In genomic region chr3R:30273898-30274297, dm6 we compare ENCODE assay signal across 2 fruit fly cellular contexts.
TF ChIP-seq lines count a peak whose summit lies in the region.

No protein-coding gene starts in this region.

- no peak for TF ChIP-seq CTCF in whole organism, embryonic (GFP tag; optimal IDR thresholded peaks at IDR 0.05; lab: Kevin White, UChicago)

TF ChIP-seq in whole organism, embryonic, 481 proteins besides CTCF, POLR2A, EP300 and RAD21:
- no peak for TF ChIP-seq CG7271 (tag; optimal IDR thresholded peaks at IDR 0.05; lab: Kevin White, UChicago)
- no peak for TF ChIP-seq Fer2 (tag; optimal IDR thresholded peaks at IDR 0.05; lab: Kevin White, UChicago)
- peak; percentile 66 for TF ChIP-seq gcm (GFP tag; optimal IDR thresholded peaks at IDR 0.05; lab: Kevin White, UChicago)
- no peak for TF ChIP-seq CG31388 (GFP tag; optimal IDR thresholded peaks at IDR 0.05; lab: Kevin White, UChicago)
- TF ChIP-seq ase (GFP tag; IDR thresholded peaks at IDR 0.05; lab: Robert Waterston, UW) = no peak
- TF ChIP-seq seq (GFP tag; IDR thresholded peaks at IDR 0.05; lab: Robert Waterston, UW) = peak; percentile 45; the same call in 1 of the 2 replicates
- TF ChIP-seq Rx (GFP tag; IDR thresholded peaks at IDR 0.05; lab: Robert Waterston, UW) = no peak
- peak; percentile 56 for TF ChIP-seq CG5180 (GFP tag; optimal IDR thresholded peaks at IDR 0.05; lab: Kevin White, UChicago)
- peak; percentile 95 for TF ChIP-seq Nf-YB (GFP tag; optimal IDR thresholded peaks at IDR 0.05; lab: Kevin White, UChicago)
- no peak for TF ChIP-seq zen2 (GFP tag; IDR thresholded peaks at IDR 0.05; lab: Robert Waterston, UW; ENCODE audit: partially characterized antibody)
- TF ChIP-seq Bteb2 (GFP tag; optimal IDR thresholded peaks at IDR 0.05; lab: Kevin White, UChicago) = no peak
- peak; percentile 86 for TF ChIP-seq CG6254 (GFP tag; optimal IDR thresholded peaks at IDR 0.05; lab: Kevin White, UChicago)
- TF ChIP-seq CG11456 (GFP tag; IDR thresholded peaks at IDR 0.05; lab: Robert Waterston, UW) = no peak
- peak; percentile 52 for TF ChIP-seq cg (GFP tag; optimal IDR thresholded peaks at IDR 0.05; lab: Kevin White, UChicago)
- peak; percentile 19; the same call in 1 of the 2 replicates for TF ChIP-seq CG10366 (GFP tag; IDR thresholded peaks at IDR 0.05; lab: Robert Waterston, UW)
- peak; percentile 36 for TF ChIP-seq CG1832 (GFP tag; optimal IDR thresholded peaks at IDR 0.05; lab: Kevin White, UChicago)
- peak; percentile 26 for TF ChIP-seq ewg (GFP tag; optimal IDR thresholded peaks at IDR 0.05; lab: Kevin White, UChicago)
- TF ChIP-seq NFAT (GFP tag; IDR thresholded peaks at IDR 0.05; lab: Robert Waterston, UW) = 0 out of 2 replicates have a peak, but pooled peaks have one; percentile 21
- TF ChIP-seq Dref (GFP tag; IDR thresholded peaks at IDR 0.05; lab: Robert Waterston, UW) = no peak
- no peak for TF ChIP-seq Ravus (GFP tag; IDR thresholded peaks at IDR 0.05; lab: Robert Waterston, UW)
- no peak for TF ChIP-seq chn (GFP tag; optimal IDR thresholded peaks at IDR 0.05; lab: Kevin White, UChicago)
- no peak for TF ChIP-seq rib (GFP tag; IDR thresholded peaks at IDR 0.05; lab: Robert Waterston, UW)
- peak; percentile 94 for TF ChIP-seq Nf-YC (tag; optimal IDR thresholded peaks at IDR 0.05; lab: Kevin White, UChicago)
- TF ChIP-seq CG1024 (GFP tag; IDR thresholded peaks at IDR 0.05; lab: Robert Waterston, UW) = no peak
- TF ChIP-seq abd-A (tag; optimal IDR thresholded peaks at IDR 0.05; lab: Kevin White, UChicago) = peak; percentile 47
- peak; percentile 6; the same call in 1 of the 3 replicates for TF ChIP-seq row (GFP tag; IDR thresholded peaks at IDR 0.05; lab: Robert Waterston, UW)
- TF ChIP-seq cad (GFP tag; optimal IDR thresholded peaks at IDR 0.05; lab: Kevin White, UChicago) = peak; percentile 90
- TF ChIP-seq D (optimal IDR thresholded peaks at IDR 0.05; lab: Kevin White, UChicago) = peak; percentile 42
- no peak for TF ChIP-seq D (GFP tag; optimal IDR thresholded peaks at IDR 0.05; lab: Kevin White, UChicago)
- TF ChIP-seq lola (GFP tag; optimal IDR thresholded peaks at IDR 0.05; lab: Kevin White, UChicago) = no peak

TF ChIP-seq in whole organism, wandering third instar larva, 38 proteins besides CTCF, POLR2A, EP300 and RAD21:
- no peak for TF ChIP-seq Vsx2 (GFP tag; optimal IDR thresholded peaks at IDR 0.05; lab: Kevin White, UChicago; ENCODE audit: partially characterized antibody)
- no peak for TF ChIP-seq ey (GFP tag; optimal IDR thresholded peaks at IDR 0.05; lab: Kevin White, UChicago)
- no peak for TF ChIP-seq CG32264 (GFP tag; optimal IDR thresholded peaks at IDR 0.05; lab: Kevin White, UChicago)
- peak; percentile 2 for TF ChIP-seq HLH106 (tag; optimal IDR thresholded peaks at IDR 0.05; lab: Kevin White, UChicago)
- no peak for TF ChIP-seq h (GFP tag; optimal IDR thresholded peaks at IDR 0.05; lab: Kevin White, UChicago)
- TF ChIP-seq woc (GFP tag; optimal IDR thresholded peaks at IDR 0.05; lab: Kevin White, UChicago) = no peak
- no peak for TF ChIP-seq sv (GFP tag; optimal IDR thresholded peaks at IDR 0.05; lab: Kevin White, UChicago)
- TF ChIP-seq pan (optimal IDR thresholded peaks at IDR 0.05; lab: Kevin White, UChicago) = no peak
- no peak for TF ChIP-seq N (GFP tag; optimal IDR thresholded peaks at IDR 0.05; lab: Kevin White, UChicago)
- TF ChIP-seq rgr (GFP tag; optimal IDR thresholded peaks at IDR 0.05; lab: Kevin White, UChicago) = peak; percentile 12
- no peak for TF ChIP-seq fru (GFP tag; optimal IDR thresholded peaks at IDR 0.05; lab: Kevin White, UChicago)
